Fruit fly (Drosophila melanogaster) whole organism, embryonic: ENCODE results near the gene mas.

Source experiments
- Ada2b ChIP-seq: fragments of 200-800 bp; sonication (Bioruptor generic); IDR thresholded peaks from 2 replicates; pipeline ENCODE4 v1.3.6; 2022; ENCODE audit warnings: missing biosample characterization, missing genetic modification characterization
- Aef1 ChIP-seq: fragments of 200-800 bp; sonication (Bioruptor generic); IDR thresholded peaks from 3 replicates; pipeline ENCODE4 v1.3.6; 2022; ENCODE audit warnings: missing biosample characterization, missing genetic modification characterization
- Antp ChIP-seq: fragments of 200-800 bp; sonication (Bioruptor generic); optimal IDR thresholded peaks from 3 replicates; lab custom pipeline; 2016; ENCODE audit warnings: missing biosample characterization, missing genetic modification characterization
- Bteb2 ChIP-seq: fragments of 200-800 bp; sonication (Bioruptor generic); optimal IDR thresholded peaks from 2 replicates; lab custom pipeline; 2016; ENCODE audit warnings: missing biosample characterization, missing genetic modification characterization
- CG11085 ChIP-seq: fragments of 200-800 bp; sonication (Bioruptor generic); IDR thresholded peaks from 2 replicates; pipeline ENCODE4 v1.3.6; 2022; ENCODE audit warnings: missing biosample characterization, missing genetic modification characterization
- CG12219 ChIP-seq: fragments of 200-800 bp; sonication (Bioruptor generic); optimal IDR thresholded peaks from 3 replicates; lab custom pipeline; 2018; ENCODE audit warnings: missing biosample characterization, mild to moderate bottlenecking, missing genetic modification characterization
- CG12236 ChIP-seq: fragments of 200-800 bp; sonication (Bioruptor generic); optimal IDR thresholded peaks from 2 replicates; lab custom pipeline; 2016; ENCODE audit warnings: missing biosample characterization, missing genetic modification characterization
- CG12744 ChIP-seq: fragments of 200-800 bp; sonication (Bioruptor generic); optimal IDR thresholded peaks from 2 replicates; lab custom pipeline; 2016; ENCODE audit warnings: missing biosample characterization, missing genetic modification characterization
- CG1529 ChIP-seq: fragments of 200-800 bp; sonication (Bioruptor generic); optimal IDR thresholded peaks from 3 replicates; lab custom pipeline; 2018; ENCODE audit warnings: missing biosample characterization, missing genetic modification characterization
- CG15479 ChIP-seq: fragments of 200-800 bp; sonication (Bioruptor generic); optimal IDR thresholded peaks from 3 replicates; lab custom pipeline; 2019; ENCODE audit warnings: missing biosample characterization, mild to moderate bottlenecking, missing genetic modification characterization, moderate library complexity
- CG17385 ChIP-seq: fragments of 200-800 bp; sonication (Bioruptor generic); optimal IDR thresholded peaks from 3 replicates; lab custom pipeline; 2018; ENCODE audit warnings: missing biosample characterization, mild to moderate bottlenecking, missing genetic modification characterization
- CG18476 ChIP-seq: fragments of 200-800 bp; sonication (Bioruptor generic); optimal IDR thresholded peaks from 2 replicates; lab custom pipeline; 2016; ENCODE audit warnings: missing biosample characterization, mild to moderate bottlenecking, missing genetic modification characterization
- CG3281 ChIP-seq: fragments of 200-800 bp; sonication (Bioruptor generic); optimal IDR thresholded peaks from 3 replicates; lab custom pipeline; 2017; ENCODE audit warnings: missing biosample characterization, mild to moderate bottlenecking, missing genetic modification characterization
- CG34224 ChIP-seq: fragments of 200-800 bp; sonication (Bioruptor generic); IDR thresholded peaks from 3 replicates; pipeline ENCODE4 v1.3.6; 2022; ENCODE audit warnings: missing biosample characterization, missing genetic modification characterization; ENCODE audit not compliant: partially characterized antibody
- CG6854 ChIP-seq: fragments of 200-800 bp; sonication (Bioruptor generic); optimal IDR thresholded peaks from 3 replicates; lab custom pipeline; 2017; ENCODE audit warnings: missing biosample characterization, mild to moderate bottlenecking, missing genetic modification characterization
- CG7928 ChIP-seq: fragments of 200-800 bp; sonication (Bioruptor generic); optimal IDR thresholded peaks from 2 replicates; lab custom pipeline; 2017; ENCODE audit warnings: missing biosample characterization, mild to moderate bottlenecking, missing genetic modification characterization
- CG8924 ChIP-seq: fragments of 200-800 bp; optimal IDR thresholded peaks from 3 replicates; lab custom pipeline; 2019; ENCODE audit warnings: missing biosample characterization, mild to moderate bottlenecking, missing genetic modification characterization, moderate library complexity
- Eip74EF ChIP-seq, 2 experiments: fragments of 200-800 bp in 1 of 2; fragments of >200 bp in 1 of 2; sonication (Bioruptor generic) in 1 of 2; optimal IDR thresholded peaks; 2 replicates each; lab custom pipeline; 2017 to 2019; ENCODE audit warnings: missing biosample characterization in 2 of 2, missing genetic modification characterization in 2 of 2, mild to moderate bottlenecking in 1 of 2, moderate library complexity in 1 of 2
- Hey ChIP-seq: fragments of 200-800 bp; sonication (Bioruptor generic); optimal IDR thresholded peaks from 3 replicates; lab custom pipeline; 2018; ENCODE audit warnings: missing biosample characterization, mild to moderate bottlenecking, missing genetic modification characterization
- Hr51 ChIP-seq, 2 experiments: fragments of 200-800 bp; sonication (Bioruptor generic); optimal IDR thresholded peaks; 2 replicates in 1 of 2; 3 replicates in 1 of 2; lab custom pipeline; 2016 to 2018; ENCODE audit warnings: missing biosample characterization in 2 of 2, missing genetic modification characterization in 2 of 2, mild to moderate bottlenecking in 1 of 2, moderate library complexity in 1 of 2
- Mrtf ChIP-seq: fragments of 200-800 bp; sonication (Bioruptor generic); IDR thresholded peaks from 3 replicates; pipeline ENCODE4 v1.3.6; 2022; ENCODE audit warnings: missing biosample characterization, missing genetic modification characterization
- Sox100B ChIP-seq: fragments of 200-800 bp; sonication (Bioruptor generic); optimal IDR thresholded peaks from 3 replicates; lab custom pipeline; 2018; ENCODE audit warnings: missing biosample characterization, mild to moderate bottlenecking, missing genetic modification characterization
- Sry-δ ChIP-seq: fragments of 200-800 bp; sonication (Bioruptor generic); optimal IDR thresholded peaks from 2 replicates; lab custom pipeline; 2016; ENCODE audit warnings: missing biosample characterization, missing genetic modification characterization
- TFAM ChIP-seq: fragments of 200-800 bp; sonication (Bioruptor generic); optimal IDR thresholded peaks from 2 replicates; lab custom pipeline; 2017; ENCODE audit warnings: missing biosample characterization, missing genetic modification characterization, inconsistent platforms
- ash1 ChIP-seq: fragments of 200-800 bp; sonication (Bioruptor generic); optimal IDR thresholded peaks from 2 replicates; lab custom pipeline; 2018; ENCODE audit warnings: missing biosample characterization, mild to moderate bottlenecking, missing genetic modification characterization
- chif ChIP-seq, 2 experiments: fragments of 200-800 bp; sonication (Bioruptor generic); optimal IDR thresholded peaks; 3 replicates each; lab custom pipeline; 2016; ENCODE audit warnings: missing biosample characterization in 2 of 2, missing genetic modification characterization in 2 of 2
- chinmo ChIP-seq: fragments of 200-800 bp; sonication (Bioruptor generic); IDR thresholded peaks from 4 replicates; pipeline ENCODE4 v1.3.6; 2022; ENCODE audit warnings: missing biosample characterization, missing genetic modification characterization; ENCODE audit not compliant: partially characterized antibody
- chm ChIP-seq: fragments of 200-800 bp; sonication (Bioruptor generic); IDR thresholded peaks from 2 replicates; pipeline ENCODE4 v1.3.6; 2022; ENCODE audit warnings: missing biosample characterization, missing genetic modification characterization
- ci ChIP-seq: fragments of 200-800 bp; sonication (Bioruptor generic); IDR thresholded peaks from 3 replicates; pipeline ENCODE4 v1.3.6; 2022; ENCODE audit warnings: missing biosample characterization, missing genetic modification characterization
- crp ChIP-seq, 2 experiments: fragments of 200-800 bp; sonication (Bioruptor generic); optimal IDR thresholded peaks; 2 replicates in 1 of 2; 3 replicates in 1 of 2; lab custom pipeline; 2017; ENCODE audit warnings: missing biosample characterization in 2 of 2, missing genetic modification characterization in 2 of 2, mild to moderate bottlenecking in 1 of 2, moderate library complexity in 1 of 2
- dmrt11E ChIP-seq: fragments of 200-800 bp; sonication (Bioruptor generic); optimal IDR thresholded peaks from 3 replicates; lab custom pipeline; 2018; ENCODE audit warnings: missing biosample characterization, mild to moderate bottlenecking, missing genetic modification characterization, moderate library complexity
- eve ChIP-seq, 2 experiments: fragments of >200 bp; optimal IDR thresholded peaks; 2 replicates each; lab custom pipeline; 2017; ENCODE audit warnings: missing biosample characterization in 2 of 2, missing genetic modification characterization in 2 of 2
- fd102C ChIP-seq: fragments of 200-800 bp; sonication (Bioruptor generic); optimal IDR thresholded peaks from 2 replicates; lab custom pipeline; 2018; ENCODE audit warnings: missing biosample characterization, mild to moderate bottlenecking, missing genetic modification characterization, moderate library complexity
- gem ChIP-seq: fragments of 200-800 bp; sonication (Bioruptor generic); optimal IDR thresholded peaks from 2 replicates; lab custom pipeline; 2019; ENCODE audit warnings: missing biosample characterization, mild to moderate bottlenecking, missing genetic modification characterization, moderate library complexity
- grau ChIP-seq: fragments of 200-800 bp; optimal IDR thresholded peaks from 3 replicates; lab custom pipeline; 2019; ENCODE audit warnings: missing biosample characterization, mild to moderate bottlenecking, missing genetic modification characterization, moderate library complexity
- gt ChIP-seq: fragments of 200-800 bp; sonication (Bioruptor generic); IDR thresholded peaks from 2 replicates; pipeline ENCODE4 v1.3.6; 2022; ENCODE audit warnings: missing biosample characterization, missing genetic modification characterization
- kni ChIP-seq: fragments of 200-800 bp; sonication (Bioruptor generic); optimal IDR thresholded peaks from 3 replicates; lab custom pipeline; 2017; ENCODE audit warnings: mild to moderate bottlenecking, missing biosample characterization, missing genetic modification reagents, missing genetic modification characterization
- lbe ChIP-seq: fragments of 200-800 bp; sonication (Bioruptor generic); optimal IDR thresholded peaks from 2 replicates; lab custom pipeline; 2016; ENCODE audit warnings: missing biosample characterization, mild to moderate bottlenecking, missing genetic modification characterization
- lilli ChIP-seq: fragments of 200-800 bp; sonication (Bioruptor generic); optimal IDR thresholded peaks from 3 replicates; lab custom pipeline; 2016; ENCODE audit warnings: missing biosample characterization, missing genetic modification characterization
- luna ChIP-seq: fragments of 200-800 bp; sonication (Bioruptor generic); optimal IDR thresholded peaks from 2 replicates; lab custom pipeline; 2016; ENCODE audit warnings: missing biosample characterization, missing genetic modification characterization
- mam ChIP-seq: fragments of 200-800 bp; sonication (Bioruptor generic); optimal IDR thresholded peaks from 3 replicates; lab custom pipeline; 2016; ENCODE audit warnings: missing biosample characterization, missing genetic modification characterization
- mirr ChIP-seq: fragments of 200-800 bp; sonication (Bioruptor generic); optimal IDR thresholded peaks from 3 replicates; lab custom pipeline; 2018; ENCODE audit warnings: missing biosample characterization, mild to moderate bottlenecking, missing genetic modification characterization
- onecut ChIP-seq: fragments of 200-800 bp; sonication (Bioruptor generic); IDR thresholded peaks from 2 replicates; pipeline ENCODE4 v1.3.6; 2022; ENCODE audit warnings: missing biosample characterization, missing genetic modification characterization
- pfk ChIP-seq: fragments of 200-800 bp; sonication (Bioruptor generic); optimal IDR thresholded peaks from 2 replicates; lab custom pipeline; 2018; ENCODE audit warnings: missing biosample characterization, mild to moderate bottlenecking, missing genetic modification characterization, moderate library complexity
- pho ChIP-seq: fragments of 200-800 bp; sonication (Bioruptor generic); optimal IDR thresholded peaks from 2 replicates; lab custom pipeline; 2016; ENCODE audit warnings: missing biosample characterization, missing genetic modification characterization
- psq ChIP-seq: fragments of 200-800 bp; sonication (Bioruptor generic); optimal IDR thresholded peaks from 2 replicates; lab custom pipeline; 2017; ENCODE audit warnings: missing biosample characterization, missing genetic modification characterization
- so ChIP-seq: fragments of 200-800 bp; sonication (Bioruptor generic); IDR thresholded peaks from 3 replicates; pipeline ENCODE4 v1.3.6; 2022; ENCODE audit warnings: missing biosample characterization, missing genetic modification characterization
- tap ChIP-seq: fragments of 200-800 bp; optimal IDR thresholded peaks from 3 replicates; lab custom pipeline; 2019; ENCODE audit warnings: missing biosample characterization, mild to moderate bottlenecking, missing genetic modification characterization, moderate library complexity
- trh ChIP-seq: fragments of 200-800 bp; sonication (Bioruptor generic); optimal IDR thresholded peaks from 2 replicates; lab custom pipeline; 2016; ENCODE audit warnings: missing biosample characterization, missing genetic modification characterization

Gene mas

DNA sequence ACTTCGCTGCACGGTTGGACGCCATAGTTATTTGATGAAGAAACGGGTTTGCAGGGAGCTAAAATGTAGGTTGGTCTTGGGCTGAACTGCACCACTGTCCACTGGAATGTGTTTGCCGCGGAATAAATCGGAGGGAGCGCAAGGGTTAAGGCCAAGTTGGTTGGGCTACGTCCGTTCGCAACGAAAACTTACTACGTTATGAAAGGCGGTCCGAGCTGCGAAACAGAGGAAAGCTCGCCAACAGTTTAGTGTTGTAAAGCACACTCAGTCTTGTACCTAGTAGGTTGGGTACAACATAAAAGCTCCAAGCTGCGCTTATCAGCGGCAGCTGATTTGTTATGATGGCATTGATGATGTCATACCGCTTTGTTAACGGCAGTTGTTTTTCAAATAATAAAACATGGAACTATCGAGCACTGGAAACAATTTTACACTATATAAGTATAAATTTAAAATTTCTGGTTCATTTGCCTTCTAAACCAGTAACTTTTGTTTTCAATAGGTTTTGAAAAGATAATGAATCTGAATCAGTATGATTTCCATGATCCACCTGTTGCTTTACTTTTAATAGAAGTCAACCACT lies 45.0 kb downstream of the mas start, which contains the start of gene Chd64 (continued):
- TF ChIP-seq CG18476 (GFP tag; lab: Kevin White, UChicago) = peak; percentile 6
- TF ChIP-seq psq (GFP tag; lab: Kevin White, UChicago) = peak; percentile 8
- no peak for TF ChIP-seq onecut (GFP tag; lab: Robert Waterston, UW)
- peak; percentile 39 for TF ChIP-seq CG8924 (tag; lab: Kevin White, UChicago)
- peak; percentile 71 for TF ChIP-seq mirr (GFP tag; lab: Kevin White, UChicago)
- TF ChIP-seq pfk (GFP tag; lab: Kevin White, UChicago) = peak; percentile 62
- peak; percentile 55; the same call in 2 of the 3 replicates for TF ChIP-seq CG34224 (GFP tag; lab: Robert Waterston, UW)
- no peak for TF ChIP-seq luna (GFP tag; lab: Kevin White, UChicago)
- TF ChIP-seq Mrtf = 0 out of 3 replicates have a peak, but pooled peaks have one; percentile 18
- TF ChIP-seq CG11085 (GFP tag; lab: Robert Waterston, UW) = peak; percentile 9; the same call in 1 of the 2 replicates
- TF ChIP-seq kni (GFP tag; lab: Kevin White, UChicago) = peak; percentile 29
- peak; percentile 52 for TF ChIP-seq grau (tag; lab: Kevin White, UChicago)
- no peak for TF ChIP-seq CG15479
- TF ChIP-seq CG1529 (GFP tag; lab: Kevin White, UChicago) = peak; percentile 19
- no peak for TF ChIP-seq Aef1 (GFP tag; lab: Robert Waterston, UW)
- TF ChIP-seq chm (GFP tag; lab: Robert Waterston, UW) = peak; percentile 69
- peak; percentile 52 for TF ChIP-seq CG3281 (GFP tag; lab: Kevin White, UChicago)
- peak; percentile 8 for TF ChIP-seq ash1 (GFP tag; lab: Kevin White, UChicago)
- no peak for TF ChIP-seq Sox100B (GFP tag; lab: Kevin White, UChicago)
- peak; percentile 12 for TF ChIP-seq tap
- peak; percentile 5 for TF ChIP-seq Sry-δ (GFP tag; lab: Kevin White, UChicago)
- TF ChIP-seq TFAM (GFP tag; lab: Kevin White, UChicago) = no peak
- peak; percentile 11 for TF ChIP-seq CG7928 (GFP tag; lab: Kevin White, UChicago)
- TF ChIP-seq fd102C = no peak
- TF ChIP-seq CG12236 (GFP tag; lab: Kevin White, UChicago) = no peak
- no peak for TF ChIP-seq Hey
- peak; percentile 13 for TF ChIP-seq Bteb2 (GFP tag; lab: Kevin White, UChicago)
- peak in 1 of 2 experiments; percentile 76 for TF ChIP-seq crp (GFP tag; optimal IDR thresholded peaks at IDR 0.05; lab: Kevin White, UChicago)
- TF ChIP-seq Ada2b (GFP tag; lab: Robert Waterston, UW) = peak; percentile 5; the same call in 1 of the 2 replicates
- TF ChIP-seq CG12219 (GFP tag; lab: Kevin White, UChicago) = peak; percentile 55
- peak; percentile 75 for TF ChIP-seq CG6854 (GFP tag; lab: Kevin White, UChicago)
- TF ChIP-seq gt = no peak
- no peak for TF ChIP-seq dmrt11E (tag; lab: Kevin White, UChicago)
- peak; percentile 4 for TF ChIP-seq mam
- peak in 1 of 2 experiments; percentile 52 for TF ChIP-seq Eip74EF (GFP tag; optimal IDR thresholded peaks at IDR 0.05; lab: Kevin White, UChicago)
- no peak for TF ChIP-seq trh (GFP tag; lab: Kevin White, UChicago)
- peak; percentile 3 for TF ChIP-seq Antp
- TF ChIP-seq eve (GFP tag; optimal IDR thresholded peaks at IDR 0.05; lab: Kevin White, UChicago) = peak in 1 of 2 experiments; percentile 86
- peak; percentile 52 for TF ChIP-seq CG17385 (GFP tag; lab: Kevin White, UChicago)
- TF ChIP-seq ci (GFP tag; lab: Robert Waterston, UW) = peak; percentile 84
- TF ChIP-seq chinmo = peak; percentile 91; the same call in 3 of the 4 replicates
- peak; percentile 61 for TF ChIP-seq gem
- peak; percentile 15; the same call in 1 of the 3 replicates for TF ChIP-seq so (GFP tag; lab: Robert Waterston, UW)
- peak; percentile 46 for TF ChIP-seq CG12744 (GFP tag; lab: Kevin White, UChicago)
- TF ChIP-seq lilli (GFP tag; lab: Kevin White, UChicago) = peak; percentile 67
- TF ChIP-seq chif (GFP tag; optimal IDR thresholded peaks at IDR 0.05; lab: Kevin White, UChicago) = peak in 1 of 2 experiments; percentile 11
- TF ChIP-seq lbe (GFP tag; lab: Kevin White, UChicago) = peak; percentile 83
- peak; percentile 35 for TF ChIP-seq pho
- TF ChIP-seq Hr51 (GFP tag; optimal IDR thresholded peaks at IDR 0.05; lab: Kevin White, UChicago) = no peak
